Worm (Caenorhabditis elegans) whole organism, L4/young adult: ENCODE measurements around the gene H20E11.1.

Source experiments
- W03F9.2 ChIP-seq: fragments of 150-350 bp; optimal IDR thresholded peaks from 2 replicates; lab custom pipeline; 2014; ENCODE audit warnings: missing biosample characterization, missing genetic modification characterization
- dao-5 ChIP-seq: sonication (generic microtip); optimal IDR thresholded peaks from 2 replicates; lab custom pipeline; 2016; ENCODE audit warnings: missing genotype, missing genetic modification characterization, moderate library complexity, missing compliant biosample characterization
- him-1 ChIP-seq: sonication (generic microtip); optimal IDR thresholded peaks from 2 replicates; lab custom pipeline; 2016; ENCODE audit warnings: missing genotype, missing genetic modification reagents, missing genetic modification characterization, missing compliant biosample characterization

H20E11.1 gene

ce11 chrIV:6829902-6830301 lies at the start of gene H20E11.1:
Gene H20E11.1 (plus strand): TSS chrIV:6830145.
- TF ChIP-seq dao-5 (tag; lab: Kevin White, UChicago) (no peak), W03F9.2 (tag; lab: Kevin White, UChicago) (no peak), him-1 (no peak)

ce11 chrIV:6785151-6785550 lies 44.8 kb upstream of the H20E11.1 start, which contains the start of gene dyci-1:
Gene dyci-1 (minus strand): TSS chrIV:6785272.
- TF ChIP-seq W03F9.2 (tag; lab: Kevin White, UChicago) (no peak), dao-5 (tag; lab: Kevin White, UChicago) (no peak), him-1 (no peak)

DNA sequence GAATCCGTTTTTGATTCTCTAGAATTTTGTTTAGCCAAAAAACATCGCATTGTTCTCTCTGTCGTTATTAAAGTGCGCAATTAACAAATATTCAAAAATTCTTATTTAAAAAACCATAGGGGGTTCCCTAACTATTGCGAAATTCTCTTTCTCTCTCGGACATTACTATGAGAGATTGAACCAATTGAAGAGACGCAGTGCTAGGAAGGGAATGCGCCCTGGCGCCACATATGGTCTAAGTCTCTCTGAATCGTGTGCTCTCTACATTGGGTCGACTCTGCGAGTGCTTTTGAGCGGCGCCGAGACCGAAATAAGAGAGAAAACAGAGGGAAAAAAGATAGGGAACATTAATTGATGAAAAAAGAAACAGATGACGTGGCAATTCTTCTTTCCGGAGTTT lies 44.1 kb upstream of the H20E11.1 start:
- TF ChIP-seq W03F9.2 (tag; lab: Kevin White, UChicago) (peak; percentile 55), dao-5 (tag; lab: Kevin White, UChicago) (no peak), him-1 (peak; percentile 28)

- TF ChIP-seq him-1 = no peak
- no peak for TF ChIP-seq dao-5 (tag; lab: Kevin White, UChicago)
- no peak for TF ChIP-seq W03F9.2 (tag; lab: Kevin White, UChicago)
These were observed 40.0 kb upstream of the H20E11.1 start for ce11 chrIV:6789950-6790349.

ce11 chrIV:6790438-6791124 lies 39.4 kb upstream of the H20E11.1 start, which contains the start of the genes C17H12.2 and vha-8:
Gene C17H12.2 (minus strand): TSS chrIV:6790488.
Gene vha-8 (plus strand): TSS chrIV:6791074.
- TF ChIP-seq W03F9.2 (tag; lab: Kevin White, UChicago) (peak; percentile 92), him-1 (peak; percentile 86), dao-5 (tag; lab: Kevin White, UChicago) (no peak)

DNA sequence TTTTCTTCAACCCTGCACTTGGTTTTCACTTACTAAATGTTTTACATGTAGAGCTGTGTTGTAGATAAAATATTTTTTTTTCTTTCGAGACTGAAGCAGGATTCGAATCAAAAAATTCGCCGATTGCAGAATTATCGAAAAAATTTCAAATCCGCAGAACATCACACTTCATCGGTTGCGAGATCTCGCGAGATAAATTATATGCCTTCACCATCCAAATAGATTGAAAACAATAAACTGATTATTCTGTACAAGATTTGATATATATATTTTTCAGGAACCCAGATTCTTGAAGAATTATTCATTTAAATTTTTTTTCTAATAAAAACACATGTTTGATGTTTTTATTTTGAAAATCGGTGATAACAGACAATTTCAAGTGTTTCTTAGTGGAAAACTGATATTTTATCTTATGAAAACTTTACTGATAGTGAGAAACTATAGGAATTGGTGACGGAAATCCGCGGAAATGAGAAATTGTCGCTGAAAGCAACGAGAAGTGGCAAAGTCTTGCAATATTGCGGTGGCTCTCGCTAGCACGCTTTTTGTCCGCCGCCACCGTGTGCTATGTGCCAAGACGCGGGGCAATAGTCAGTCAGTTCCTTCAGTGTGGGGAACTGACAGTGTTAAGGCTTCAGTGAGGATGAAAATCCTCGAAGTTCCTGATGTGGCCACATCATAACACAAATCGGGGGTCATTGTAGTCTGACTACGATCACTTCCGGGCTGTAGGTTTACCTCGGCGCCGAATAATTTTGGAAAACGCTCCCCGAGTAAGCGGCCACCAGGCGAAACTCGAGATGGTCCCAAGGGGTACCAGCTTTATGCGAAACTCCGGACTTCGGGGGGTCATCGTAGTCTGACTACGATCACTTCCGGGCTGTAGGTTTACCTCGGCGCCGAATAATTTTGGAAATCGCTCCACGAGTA lies 37.3 kb upstream of the H20E11.1 start:
- TF ChIP-seq W03F9.2 (tag; lab: Kevin White, UChicago) (no peak), dao-5 (tag; lab: Kevin White, UChicago) (no peak), him-1 (no peak)

- TF ChIP-seq him-1 = no peak
- no peak for TF ChIP-seq dao-5 (tag; lab: Kevin White, UChicago)
- TF ChIP-seq W03F9.2 (tag; lab: Kevin White, UChicago) = no peak
These were observed 36.5 kb upstream of the H20E11.1 start for ce11 chrIV:6793310-6793966.

- TF ChIP-seq him-1 (no peak), dao-5 (tag; lab: Kevin White, UChicago) (no peak), W03F9.2 (tag; lab: Kevin White, UChicago) (no peak)
These were observed 34.4 kb upstream of the H20E11.1 start, which contains the start of the genes C17H12.3 and C17H12.12 for ce11 chrIV:6795529-6795928. Gene C17H12.3 (minus strand): TSS chrIV:6795629. Gene C17H12.12 (plus strand): TSS chrIV:6795924.

DNA sequence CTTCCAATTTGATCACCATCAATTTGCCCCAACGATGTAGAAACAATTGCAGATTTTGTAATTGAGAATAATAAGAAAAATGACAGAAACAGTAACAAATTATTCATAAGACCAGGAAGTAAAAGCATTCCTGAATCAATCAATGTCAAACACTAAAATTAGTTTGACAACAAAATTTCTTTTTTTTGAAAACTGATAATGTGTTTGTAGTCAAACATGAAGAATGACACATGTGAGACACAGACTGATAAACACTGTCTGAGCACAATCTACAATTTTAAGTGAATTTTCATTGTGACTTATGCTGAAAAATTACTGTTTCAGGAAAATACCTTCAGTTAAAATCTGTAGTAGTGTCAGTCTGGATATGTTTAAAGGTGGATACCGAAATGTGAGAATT lies 27.8 kb upstream of the H20E11.1 start, which contains the start of the genes cest-4 and C17H12.11:
Gene cest-4, minus strand, starts transcription at position 206 of the 400 bp plus-strand sequence.
Gene C17H12.11, plus strand, starts transcription at position 256 of the 400 bp plus-strand sequence.
- TF ChIP-seq W03F9.2 (tag; lab: Kevin White, UChicago) (no peak), him-1 (no peak), dao-5 (tag; lab: Kevin White, UChicago) (no peak)

- no peak for TF ChIP-seq dao-5 (tag; lab: Kevin White, UChicago)
- no peak for TF ChIP-seq him-1
- no peak for TF ChIP-seq W03F9.2 (tag; lab: Kevin White, UChicago)
These were observed 26.7 kb upstream of the H20E11.1 start for ce11 chrIV:6803294-6803693.

- TF ChIP-seq him-1 = no peak
- no peak for TF ChIP-seq dao-5 (tag; lab: Kevin White, UChicago)
- TF ChIP-seq W03F9.2 (tag; lab: Kevin White, UChicago) = no peak
These were observed 26.1 kb upstream of the H20E11.1 start for ce11 chrIV:6803805-6804344.

DNA sequence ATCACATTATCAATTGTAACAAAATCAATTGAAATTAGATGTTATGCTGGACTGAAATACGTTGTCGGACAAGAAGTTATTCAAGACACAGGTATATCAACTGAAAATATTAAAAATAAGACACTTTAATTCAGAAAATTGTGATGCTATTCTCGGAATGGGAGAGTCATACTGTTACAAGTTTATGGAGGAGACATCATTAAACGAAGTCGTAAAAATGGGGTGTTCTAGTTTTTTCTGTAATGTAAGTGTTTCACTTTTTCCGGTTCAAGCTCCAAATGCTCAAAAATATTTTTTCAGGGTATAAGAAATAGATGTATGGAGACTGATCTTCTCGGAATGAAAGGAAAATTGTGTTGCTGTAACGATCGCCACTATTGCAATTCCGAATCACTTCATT lies 25.1 kb upstream of the H20E11.1 start, which contains the start of gene C17H12.37:
Gene C17H12.37, plus strand, starts transcription at position 301 of the 400 bp plus-strand sequence.
- TF ChIP-seq him-1 (no peak), W03F9.2 (tag; lab: Kevin White, UChicago) (no peak), dao-5 (tag; lab: Kevin White, UChicago) (no peak)
